Worm (Caenorhabditis elegans) whole organism, L2 larva: ENCODE results near the gene F35E12.2.

ENCODE experiments used
- C34F6.9 ChIP-seq: fragments of 150-350 bp; optimal IDR thresholded peaks from 2 replicates; lab custom pipeline; 2014; ENCODE audit warnings: missing biosample characterization, missing genetic modification characterization
- F13H6.1 ChIP-seq: sonication (generic microtip); optimal IDR thresholded peaks from 2 replicates; lab custom pipeline; 2016; ENCODE audit warnings: missing genetic modification characterization, missing compliant biosample characterization
- R02D3.7 ChIP-seq: fragments of 150-350 bp; optimal IDR thresholded peaks from 2 replicates; lab custom pipeline; 2014; ENCODE audit warnings: missing biosample characterization, missing genetic modification characterization
- Y55F3AM.14 ChIP-seq: fragments of 200-800 bp; sonication (Bioruptor generic); optimal IDR thresholded peaks from 2 replicates; lab custom pipeline; 2018; ENCODE audit warnings: mild to moderate bottlenecking, missing genetic modification characterization, missing compliant biosample characterization
- ZK546.5 ChIP-seq: sonication (generic microtip); optimal IDR thresholded peaks from 2 replicates; lab custom pipeline; 2017; ENCODE audit warnings: missing biosample characterization, missing genetic modification characterization
- alr-1 ChIP-seq: fragments of 150-350 bp; optimal IDR thresholded peaks from 2 replicates; lab custom pipeline; 2014; ENCODE audit warnings: missing biosample characterization, missing genetic modification characterization
- aly-2 ChIP-seq: fragments of 150-350 bp; optimal IDR thresholded peaks from 2 replicates; lab custom pipeline; 2014; ENCODE audit warnings: missing biosample characterization, missing genetic modification characterization
- ama-1 ChIP-seq: fragments of 150-350 bp; optimal IDR thresholded peaks from 2 replicates; lab custom pipeline; 2018; ENCODE audit warnings: inconsistent platforms
- blmp-1 ChIP-seq: sonication (generic microtip); optimal IDR thresholded peaks from 2 replicates; lab custom pipeline; 2017; ENCODE audit warnings: missing genetic modification characterization, mild to moderate bottlenecking, missing compliant biosample characterization, antibody characterized with exemption, moderate library complexity; ENCODE audit not compliant: insufficient read depth
- ceh-16 ChIP-seq: fragments of 150-350 bp; optimal IDR thresholded peaks from 2 replicates; lab custom pipeline; 2014; ENCODE audit warnings: missing biosample characterization, missing genetic modification characterization
- ceh-82 ChIP-seq: fragments of 150-350 bp; optimal IDR thresholded peaks from 2 replicates; lab custom pipeline; 2014; ENCODE audit warnings: missing biosample characterization, missing genetic modification characterization
- crh-2 ChIP-seq: sonication (generic microtip); optimal IDR thresholded peaks from 2 replicates; lab custom pipeline; 2017; ENCODE audit warnings: missing biosample characterization, missing genetic modification characterization
- dmd-4 ChIP-seq: sonication (generic microtip); optimal IDR thresholded peaks from 2 replicates; lab custom pipeline; 2017; ENCODE audit warnings: missing biosample characterization, missing genetic modification characterization
- egl-27 ChIP-seq: sonication (generic microtip); optimal IDR thresholded peaks from 3 replicates; lab custom pipeline; 2017; ENCODE audit warnings: missing biosample characterization, missing genetic modification reagents, missing genetic modification characterization
- elt-3 ChIP-seq: sonication (generic microtip); optimal IDR thresholded peaks from 2 replicates; lab custom pipeline; 2017; ENCODE audit warnings: missing biosample characterization, missing genetic modification characterization
- fos-1 ChIP-seq: fragments of 150-350 bp; optimal IDR thresholded peaks from 2 replicates; lab custom pipeline; 2014; ENCODE audit warnings: missing biosample characterization, missing genetic modification characterization
- gmeb-1 ChIP-seq: fragments of 150-350 bp; optimal IDR thresholded peaks from 2 replicates; lab custom pipeline; 2014; ENCODE audit warnings: missing biosample characterization, missing genetic modification characterization
- lin-39 ChIP-seq: fragments of 150-350 bp; optimal IDR thresholded peaks from 2 replicates; lab custom pipeline; 2014; ENCODE audit warnings: missing biosample characterization, missing genetic modification reagents, missing genetic modification characterization
- mbf-1 ChIP-seq: sonication (generic microtip); optimal IDR thresholded peaks from 2 replicates; lab custom pipeline; 2017; ENCODE audit warnings: missing biosample characterization, missing genetic modification characterization
- nhr-10 ChIP-seq: sonication (generic microtip); optimal IDR thresholded peaks from 2 replicates; lab custom pipeline; 2017; ENCODE audit warnings: missing biosample characterization, missing genetic modification characterization
- nhr-11 ChIP-seq: fragments of 150-350 bp; optimal IDR thresholded peaks from 2 replicates; lab custom pipeline; 2014; ENCODE audit warnings: missing biosample characterization, missing genetic modification characterization
- nhr-129 ChIP-seq: fragments of 150-350 bp; optimal IDR thresholded peaks from 2 replicates; lab custom pipeline; 2014; ENCODE audit warnings: missing biosample characterization, missing genetic modification characterization
- nhr-23 ChIP-seq: fragments of 150-350 bp; optimal IDR thresholded peaks from 2 replicates; lab custom pipeline; 2014; ENCODE audit warnings: missing biosample characterization, missing genetic modification reagents, missing genetic modification characterization
- nhr-25 ChIP-seq: fragments of 150-350 bp; sonication (generic microtip); optimal IDR thresholded peaks from 3 replicates; lab custom pipeline; 2014; ENCODE audit warnings: missing biosample characterization, missing genetic modification characterization
- nhr-6 ChIP-seq: fragments of 150-350 bp; optimal IDR thresholded peaks from 2 replicates; lab custom pipeline; 2014; ENCODE audit warnings: missing biosample characterization, missing genetic modification characterization
- nhr-77 ChIP-seq: fragments of 150-350 bp; optimal IDR thresholded peaks from 2 replicates; lab custom pipeline; 2014; ENCODE audit warnings: missing biosample characterization, missing genetic modification characterization
- peb-1 ChIP-seq: fragments of 150-350 bp; optimal IDR thresholded peaks from 2 replicates; lab custom pipeline; 2014; ENCODE audit warnings: missing biosample characterization, missing genetic modification characterization
- sem-4 ChIP-seq: fragments of 150-350 bp; optimal IDR thresholded peaks from 2 replicates; lab custom pipeline; 2014; ENCODE audit warnings: missing biosample characterization, missing genetic modification reagents, missing genetic modification characterization
- skn-1 ChIP-seq: sonication (generic microtip); optimal IDR thresholded peaks from 2 replicates; lab custom pipeline; 2017; ENCODE audit warnings: missing biosample characterization, missing genetic modification characterization
- sma-3 ChIP-seq: sonication (generic microtip); optimal IDR thresholded peaks from 2 replicates; lab custom pipeline; 2016; ENCODE audit warnings: missing genetic modification reagents, missing genetic modification characterization, missing compliant biosample characterization
- sma-9 ChIP-seq, 2 experiments: fragments of 150-350 bp in 1 of 2; sonication (generic microtip) in 1 of 2; optimal IDR thresholded peaks; 2 replicates each; lab custom pipeline; 2014 to 2016; ENCODE audit warnings: missing genetic modification characterization in 2 of 2, mild to moderate bottlenecking in 1 of 2, missing biosample characterization in 1 of 2, missing compliant biosample characterization in 1 of 2, missing genetic modification reagents in 1 of 2, moderate library complexity in 1 of 2
- snpc-4 ChIP-seq: fragments of 150-350 bp; optimal IDR thresholded peaks from 2 replicates; lab custom pipeline; 2014; ENCODE audit warnings: missing biosample characterization, missing genetic modification characterization
- unc-39 ChIP-seq: fragments of 150-350 bp; optimal IDR thresholded peaks from 2 replicates; lab custom pipeline; 2014; ENCODE audit warnings: missing biosample characterization, missing genetic modification characterization
- unc-55 ChIP-seq: fragments of 150-350 bp; sonication (generic microtip); optimal IDR thresholded peaks from 3 replicates; lab custom pipeline; 2014; ENCODE audit warnings: missing biosample characterization, missing genetic modification reagents, missing genetic modification characterization
- ztf-1 ChIP-seq: fragments of 200-800 bp; sonication (Bioruptor generic); conservative IDR thresholded peaks from 2 replicates; pipeline ENCODE4 v1.3.6; 2022; ENCODE audit warnings: missing genetic modification characterization, missing compliant biosample characterization
- ztf-4 ChIP-seq: fragments of 150-350 bp; optimal IDR thresholded peaks from 2 replicates; lab custom pipeline; 2014; ENCODE audit warnings: missing biosample characterization, missing genetic modification characterization

Gene F35E12.2

DNA sequence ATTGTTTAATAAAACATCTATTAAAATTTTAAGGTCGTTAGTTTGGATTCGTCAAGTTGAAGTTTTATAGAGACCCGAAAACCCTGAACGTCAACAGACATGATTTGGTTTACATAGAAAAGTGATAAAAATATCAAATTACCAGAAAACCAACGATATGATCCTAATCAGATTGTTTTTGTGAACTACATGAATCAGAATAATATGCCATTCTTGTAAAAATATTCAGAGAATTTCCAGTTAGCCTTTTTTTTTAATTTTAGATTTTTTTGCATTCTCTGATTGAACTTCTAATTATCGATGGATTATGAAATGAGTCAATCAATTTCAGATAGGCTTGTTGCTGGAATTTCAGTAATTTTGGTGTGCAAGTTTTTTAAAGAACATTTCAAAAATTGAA is 13.6 kb downstream of the F35E12.2 start, which contains the start of gene srx-96:
srx-96 (plus strand) TSS at position 301 of the 400 bp plus-strand sequence.
- TF ChIP-seq aly-2 (tag; lab: Kevin White, UChicago), result no peak
- no peak for TF ChIP-seq nhr-11 (tag; lab: Kevin White, UChicago)
- TF ChIP-seq blmp-1 (tag; lab: Kevin White, UChicago), result no peak
- TF ChIP-seq unc-39 (tag; lab: Kevin White, UChicago), result no peak
- TF ChIP-seq ztf-4, result no peak
- TF ChIP-seq sma-9 (GFP tag; optimal IDR thresholded peaks at IDR 0.05; lab: Kevin White, UChicago), result no peak
- TF ChIP-seq sma-9 (tag; optimal IDR thresholded peaks at IDR 0.05; lab: Kevin White, UChicago), result no peak
- no peak for TF ChIP-seq ZK546.5
- TF ChIP-seq ceh-82 (tag; lab: Kevin White, UChicago), result no peak
- no peak for TF ChIP-seq alr-1
- TF ChIP-seq C34F6.9 (tag; lab: Kevin White, UChicago), result no peak
- TF ChIP-seq nhr-77 (tag; lab: Kevin White, UChicago), result no peak
- TF ChIP-seq dmd-4 (tag; lab: Kevin White, UChicago), result no peak
- TF ChIP-seq egl-27 (tag; lab: Kevin White, UChicago), result no peak
- no peak for TF ChIP-seq mbf-1 (tag; lab: Kevin White, UChicago)
- TF ChIP-seq peb-1 (tag; lab: Kevin White, UChicago), result no peak
- TF ChIP-seq fos-1 (tag; lab: Kevin White, UChicago), result no peak

DNA sequence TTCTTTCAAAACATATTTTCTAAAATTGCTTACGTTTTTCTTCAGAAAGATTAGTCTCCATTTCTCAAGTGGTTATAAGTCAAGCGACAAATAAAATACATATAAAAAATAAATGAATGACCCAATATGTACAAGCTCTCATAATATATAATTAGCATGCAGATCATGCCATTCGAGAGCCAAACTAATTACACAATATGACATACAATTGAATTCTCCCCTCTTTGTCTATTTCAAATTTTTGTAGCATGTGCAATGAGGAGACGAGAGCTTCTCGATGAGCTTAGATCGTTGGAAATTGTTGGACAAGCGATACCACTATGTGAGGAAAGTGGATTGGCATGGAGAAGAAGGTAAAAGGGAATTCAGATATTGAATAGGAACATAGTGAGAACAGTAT is 17.4 kb downstream of the F35E12.2 start, which contains the start of gene hlh-34:
hlh-34 (minus strand) TSS at position 101 of the 400 bp plus-strand sequence.
- TF ChIP-seq alr-1 (no peak), Y55F3AM.14 (GFP tag; lab: Kevin White, UChicago) (no peak), dmd-4 (tag; lab: Kevin White, UChicago) (no peak), nhr-77 (tag; lab: Kevin White, UChicago) (no peak), ztf-1 (no peak), nhr-6 (tag; lab: Kevin White, UChicago) (no peak), unc-39 (tag; lab: Kevin White, UChicago) (no peak), ceh-16 (tag; lab: Kevin White, UChicago) (no peak), elt-3 (tag; lab: Kevin White, UChicago) (no peak), R02D3.7 (tag; lab: Kevin White, UChicago) (no peak), mbf-1 (tag; lab: Kevin White, UChicago) (no peak), snpc-4 (tag; lab: Kevin White, UChicago) (no peak), ceh-82 (tag; lab: Kevin White, UChicago) (no peak), ama-1 (lab: Kevin White, UChicago) (no peak), ZK546.5 (no peak)

DNA sequence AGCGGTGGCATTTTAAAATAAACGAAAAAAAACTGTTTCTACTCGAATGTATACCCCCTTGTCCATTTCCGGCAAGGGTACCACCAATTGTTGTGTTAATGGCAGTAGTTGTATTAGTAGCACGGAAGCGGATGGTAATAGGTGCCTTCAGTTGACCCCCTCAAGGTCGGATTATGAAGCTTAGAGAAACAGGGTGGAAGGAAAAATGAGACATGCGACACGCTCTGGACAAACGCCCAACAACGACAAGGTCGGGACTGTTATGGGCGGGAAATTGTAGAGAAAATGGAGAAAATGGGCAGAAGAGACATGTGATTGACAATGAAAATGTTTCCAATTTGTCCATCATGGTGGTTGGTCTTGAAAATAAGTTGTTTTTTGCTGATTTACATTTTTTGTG is 20.7 kb downstream of the F35E12.2 start, which contains the start of gene T01D3.3:
T01D3.3 (plus strand) TSS at position 312 of the 400 bp plus-strand sequence.
- TF ChIP-seq lin-39 (tag; lab: Kevin White, UChicago), result no peak
- TF ChIP-seq ztf-4, result no peak
- peak; percentile 37 for TF ChIP-seq sem-4 (tag; lab: Kevin White, UChicago)
- TF ChIP-seq nhr-23 (tag; lab: Kevin White, UChicago), result no peak
- peak; percentile 74 for TF ChIP-seq nhr-129 (tag; lab: Kevin White, UChicago)
- TF ChIP-seq nhr-25, result peak; percentile 91

DNA sequence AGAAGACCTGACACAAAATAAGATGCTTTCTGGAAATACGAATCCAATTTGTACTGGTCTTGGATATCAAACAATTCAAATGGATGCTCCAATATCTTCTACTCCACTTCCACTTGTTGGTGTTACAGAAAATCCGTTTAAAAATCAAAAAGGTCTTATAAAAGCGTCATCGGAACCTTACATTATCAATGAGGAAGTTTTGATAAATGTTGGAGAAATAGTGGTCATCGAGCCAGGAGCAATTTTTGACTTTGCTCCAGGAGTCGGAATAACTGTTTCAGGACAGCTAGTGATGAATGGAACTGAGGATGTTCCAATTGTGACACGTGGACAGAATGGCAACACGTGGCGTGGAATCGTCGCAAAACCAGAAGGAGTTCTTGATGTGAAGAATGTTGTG is 30.6 kb downstream of the F35E12.2 start:
- TF ChIP-seq sma-9 (GFP tag; optimal IDR thresholded peaks at IDR 0.05; lab: Kevin White, UChicago) (no peak), sma-9 (tag; optimal IDR thresholded peaks at IDR 0.05; lab: Kevin White, UChicago) (no peak), skn-1 (tag; lab: Kevin White, UChicago) (no peak), ztf-4 (no peak), gmeb-1 (tag; lab: Kevin White, UChicago) (no peak), C34F6.9 (tag; lab: Kevin White, UChicago) (no peak), nhr-10 (tag; lab: Kevin White, UChicago) (no peak), unc-55 (GFP tag; lab: Kevin White, UChicago) (no peak), ZK546.5 (no peak)
- TF ChIP-seq, all 48 proteins: peak for 0

- no peak for TF ChIP-seq nhr-11 (tag; lab: Kevin White, UChicago)
- no peak for TF ChIP-seq crh-2 (tag; lab: Kevin White, UChicago)
- no peak for TF ChIP-seq fos-1 (tag; lab: Kevin White, UChicago)
- TF ChIP-seq elt-3 (tag; lab: Kevin White, UChicago), result no peak
- no peak for TF ChIP-seq sma-3 (GFP tag; lab: Kevin White, UChicago)
- no peak for TF ChIP-seq F13H6.1
- TF ChIP-seq ZK546.5, result no peak
- TF ChIP-seq ztf-1, result no peak
Measured at ce11 chrV:13690276-13690675, 34.4 kb downstream of the F35E12.2 start.
